Worm (Caenorhabditis elegans) whole organism, midembryonic: ENCODE data around the gene faah-3.

ENCODE experiments used
- T22C8.4 ChIP-seq: fragments of 200-800 bp; sonication (Bioruptor generic); IDR thresholded peaks from 2 replicates; pipeline ENCODE4 v1.3.6; 2022; ENCODE audit warnings: missing genetic modification characterization, missing compliant biosample characterization
- cog-1 ChIP-seq: sonication (generic microtip); optimal IDR thresholded peaks from 2 replicates; lab custom pipeline; 2016; ENCODE audit warnings: missing genetic modification characterization, missing compliant biosample characterization
- flt-1 ChIP-seq: fragments of 200-800 bp; sonication (Bioruptor generic); IDR thresholded peaks from 2 replicates; pipeline ENCODE4 v1.3.6; 2022; ENCODE audit warnings: missing genetic modification characterization, missing compliant biosample characterization
- klf-2 ChIP-seq: fragments of 200-800 bp; sonication (Bioruptor generic); conservative IDR thresholded peaks from 2 replicates; pipeline ENCODE4 v1.3.6; 2022; ENCODE audit warnings: missing genetic modification reagents, missing genetic modification characterization, missing compliant biosample characterization
- med-1 ChIP-seq: sonication (generic microtip); optimal IDR thresholded peaks from 2 replicates; lab custom pipeline; 2017; ENCODE audit warnings: missing genetic modification characterization, mild to moderate bottlenecking, missing compliant biosample characterization, antibody characterized with exemption, missing genetic modification reagents; ENCODE audit not compliant: insufficient read depth
- ref-1 ChIP-seq: fragments of 200-800 bp; sonication (Bioruptor generic); conservative IDR thresholded peaks from 2 replicates; pipeline ENCODE4 v1.3.6; 2022; ENCODE audit warnings: missing genetic modification reagents, missing genetic modification characterization, missing compliant biosample characterization
- tab-1 ChIP-seq: fragments of 200-800 bp; sonication (Bioruptor generic); IDR thresholded peaks from 2 replicates; pipeline ENCODE4 v1.3.6; 2022; ENCODE audit warnings: missing genetic modification characterization, missing compliant biosample characterization
- ztf-23 ChIP-seq: fragments of 200-800 bp; sonication (Bioruptor generic); IDR thresholded peaks from 2 replicates; pipeline ENCODE4 v1.3.6; 2022; ENCODE audit warnings: missing genetic modification reagents, missing genetic modification characterization, missing compliant biosample characterization
- ztf-29 ChIP-seq: fragments of 200-800 bp; sonication (Bioruptor generic); IDR thresholded peaks from 2 replicates; pipeline ENCODE4 v1.3.6; 2022; ENCODE audit warnings: missing genetic modification reagents, missing genetic modification characterization, missing compliant biosample characterization

The faah-3 gene

ce11 chrIV:945601-946000 is at the start of gene faah-3:
Gene faah-3 (minus strand): TSS chrIV:945653.
- TF ChIP-seq cog-1 (tag; lab: Kevin White, UChicago) (no peak), flt-1 (GFP tag; lab: Robert Waterston, UW) (no peak), T22C8.4 (GFP tag; lab: Robert Waterston, UW) (no peak), klf-2 (GFP tag; lab: Robert Waterston, UW) (no peak), med-1 (GFP tag; lab: Kevin White, UChicago) (no peak), ztf-29 (GFP tag; lab: Robert Waterston, UW) (no peak), tab-1 (GFP tag; lab: Robert Waterston, UW) (no peak), ref-1 (GFP tag; lab: Robert Waterston, UW) (no peak), ztf-23 (GFP tag; lab: Robert Waterston, UW) (no peak)

ce11 chrIV:991647-992400 is 46.4 kb upstream of the faah-3 start, which contains the start of gene lep-2:
Gene lep-2 (plus strand): TSS chrIV:992283.
- TF ChIP-seq ztf-23 (GFP tag; lab: Robert Waterston, UW): no peak
- TF ChIP-seq T22C8.4 (GFP tag; lab: Robert Waterston, UW): peak; percentile 83

- TF ChIP-seq ztf-23 (GFP tag; lab: Robert Waterston, UW): no peak
- peak; percentile 52; the same call in 1 of the 2 replicates for TF ChIP-seq flt-1 (GFP tag; lab: Robert Waterston, UW)
These were observed 45.8 kb upstream of the faah-3 start for ce11 chrIV:991181-991642.

- TF ChIP-seq med-1 (GFP tag; lab: Kevin White, UChicago) (no peak), T22C8.4 (GFP tag; lab: Robert Waterston, UW) (no peak), flt-1 (GFP tag; lab: Robert Waterston, UW) (no peak), cog-1 (tag; lab: Kevin White, UChicago) (no peak), klf-2 (GFP tag; lab: Robert Waterston, UW) (no peak), ref-1 (GFP tag; lab: Robert Waterston, UW) (no peak), tab-1 (GFP tag; lab: Robert Waterston, UW) (no peak), ztf-23 (GFP tag; lab: Robert Waterston, UW) (no peak), ztf-29 (GFP tag; lab: Robert Waterston, UW) (no peak)
These were observed 44.9 kb upstream of the faah-3 start, which contains the start of gene egrh-2 for ce11 chrIV:990352-990751. Gene egrh-2 (minus strand): TSS chrIV:990452.

ce11 chrIV:983558-983957 is 38.1 kb upstream of the faah-3 start:
- TF ChIP-seq cog-1 (tag; lab: Kevin White, UChicago): no peak
- TF ChIP-seq ztf-23 (GFP tag; lab: Robert Waterston, UW): no peak
- TF ChIP-seq ref-1 (GFP tag; lab: Robert Waterston, UW): no peak
- TF ChIP-seq ztf-29 (GFP tag; lab: Robert Waterston, UW): no peak
- TF ChIP-seq flt-1 (GFP tag; lab: Robert Waterston, UW): no peak
- peak; percentile 98 for TF ChIP-seq T22C8.4 (GFP tag; lab: Robert Waterston, UW)
- no peak for TF ChIP-seq klf-2 (GFP tag; lab: Robert Waterston, UW)
- TF ChIP-seq med-1 (GFP tag; lab: Kevin White, UChicago): no peak

ce11 chrIV:978309-978708 is 32.9 kb upstream of the faah-3 start:
- TF ChIP-seq T22C8.4 (GFP tag; lab: Robert Waterston, UW): peak; percentile 97

ce11 chrIV:977793-978192 is 32.3 kb upstream of the faah-3 start:
- TF ChIP-seq T22C8.4 (GFP tag; lab: Robert Waterston, UW): peak; percentile 99

- TF ChIP-seq ztf-29 (GFP tag; lab: Robert Waterston, UW) (no peak), T22C8.4 (GFP tag; lab: Robert Waterston, UW) (no peak), med-1 (GFP tag; lab: Kevin White, UChicago) (no peak), ref-1 (GFP tag; lab: Robert Waterston, UW) (no peak), cog-1 (tag; lab: Kevin White, UChicago) (no peak), ztf-23 (GFP tag; lab: Robert Waterston, UW) (no peak), tab-1 (GFP tag; lab: Robert Waterston, UW) (no peak), flt-1 (GFP tag; lab: Robert Waterston, UW) (no peak), klf-2 (GFP tag; lab: Robert Waterston, UW) (no peak)
These were observed 30.9 kb upstream of the faah-3 start for ce11 chrIV:976372-976771.

ce11 chrIV:972811-973428 is 27.5 kb upstream of the faah-3 start:
- TF ChIP-seq T22C8.4 (GFP tag; lab: Robert Waterston, UW): peak; percentile 70
- no peak for TF ChIP-seq klf-2 (GFP tag; lab: Robert Waterston, UW)

- TF ChIP-seq ztf-23 (GFP tag; lab: Robert Waterston, UW) (no peak), T22C8.4 (GFP tag; lab: Robert Waterston, UW) (peak; percentile 33; the same call in 1 of the 2 replicates), flt-1 (GFP tag; lab: Robert Waterston, UW) (no peak), ref-1 (GFP tag; lab: Robert Waterston, UW) (no peak), klf-2 (GFP tag; lab: Robert Waterston, UW) (no peak), ztf-29 (GFP tag; lab: Robert Waterston, UW) (no peak)
These were observed 26.9 kb upstream of the faah-3 start for ce11 chrIV:972401-972800.
